Fruit fly (Drosophila melanogaster) S2 (cell line): ENCODE results near the gene tra.

Experiments
- CG8478 ChIP-seq: fragments of >200 bp; optimal IDR thresholded peaks from 2 replicates; lab custom pipeline; 2018
- CTCF ChIP-seq, 2 experiments: fragments of >200 bp; optimal IDR thresholded peaks; 2 replicates each; lab custom pipeline; 2018

DNA sequence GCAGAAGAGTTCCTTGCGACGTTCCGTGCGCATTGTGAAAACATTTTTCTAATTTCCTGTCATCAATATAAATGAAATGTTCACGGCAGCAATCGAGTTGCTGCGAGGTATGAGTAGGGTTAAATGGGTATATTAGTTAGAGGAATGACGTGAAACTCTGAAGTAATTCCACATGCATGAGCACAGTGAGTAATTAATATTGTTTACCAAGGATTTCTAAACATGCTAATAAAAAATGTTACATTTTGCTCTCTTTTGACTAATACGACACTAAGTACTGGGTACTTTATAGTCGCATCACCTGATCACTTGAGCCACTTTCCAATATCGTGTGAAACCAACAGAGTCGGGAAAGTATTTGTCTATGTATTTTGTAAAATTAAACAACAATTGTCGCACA is 46.6 kb downstream of the tra start:
- TF ChIP-seq CG8478 (lab: Kevin White, UChicago) (no peak), CTCF (optimal IDR thresholded peaks at IDR 0.05; lab: Kevin White, UChicago) (no peak)
